Worm (Caenorhabditis elegans) whole organism, early embryonic: ENCODE results near the gene F17E9.2.

Experiments
- B0310.2 ChIP-seq: sonication (generic microtip); optimal IDR thresholded peaks from 2 replicates; lab custom pipeline; 2016; ENCODE audit warnings: mild to moderate bottlenecking, missing genetic modification characterization, missing compliant biosample characterization
- F13C5.2 ChIP-seq: sonication (generic microtip); optimal IDR thresholded peaks from 2 replicates; lab custom pipeline; 2017; ENCODE audit warnings: mild to moderate bottlenecking, missing genetic modification characterization, inconsistent platforms, missing compliant biosample characterization
- aly-1 ChIP-seq: sonication (generic microtip); optimal IDR thresholded peaks from 2 replicates; lab custom pipeline; 2016; ENCODE audit warnings: missing genetic modification characterization, missing compliant biosample characterization
- ama-1 ChIP-seq: fragments of 150-350 bp; optimal IDR thresholded peaks from 2 replicates; lab custom pipeline; 2014
- ceh-13 ChIP-seq: fragments of 200-800 bp; sonication (Bioruptor generic); optimal IDR thresholded peaks from 2 replicates; lab custom pipeline; 2018; ENCODE audit warnings: mild to moderate bottlenecking, missing genetic modification characterization, missing compliant biosample characterization
- ceh-36 ChIP-seq: sonication (generic microtip); optimal IDR thresholded peaks from 2 replicates; lab custom pipeline; 2016; ENCODE audit warnings: missing genetic modification characterization, inconsistent platforms, missing compliant biosample characterization
- ets-7 ChIP-seq: sonication (generic microtip); optimal IDR thresholded peaks from 2 replicates; lab custom pipeline; 2016; ENCODE audit warnings: missing genotype, missing genetic modification characterization, missing compliant biosample characterization
- flt-1 ChIP-seq: fragments of 200-800 bp; sonication (Bioruptor generic); IDR thresholded peaks from 2 replicates; pipeline ENCODE4 v1.3.6; 2022; ENCODE audit warnings: missing genetic modification characterization, missing compliant biosample characterization
- hmbx-1 ChIP-seq: sonication (generic microtip); optimal IDR thresholded peaks from 2 replicates; lab custom pipeline; 2016; ENCODE audit warnings: mild to moderate bottlenecking, missing genetic modification characterization, missing compliant biosample characterization
- hmg-4 ChIP-seq: fragments of 200-800 bp; sonication (Bioruptor generic); optimal IDR thresholded peaks from 2 replicates; lab custom pipeline; 2018; ENCODE audit warnings: mild to moderate bottlenecking, missing genetic modification characterization, missing compliant biosample characterization
- hnd-1 ChIP-seq: sonication (generic microtip); optimal IDR thresholded peaks from 2 replicates; lab custom pipeline; 2016; ENCODE audit warnings: missing genetic modification characterization, missing compliant biosample characterization
- pes-1 ChIP-seq: fragments of 200-800 bp; sonication (Bioruptor generic); IDR thresholded peaks from 2 replicates; pipeline ENCODE4 v1.3.6; 2022; ENCODE audit warnings: missing genetic modification reagents, missing genetic modification characterization, missing compliant biosample characterization
- scrt-1 ChIP-seq: fragments of 200-800 bp; sonication (Bioruptor generic); IDR thresholded peaks from 2 replicates; pipeline ENCODE4 v1.3.6; 2022; ENCODE audit warnings: missing genetic modification characterization, missing compliant biosample characterization
- sea-1 ChIP-seq: fragments of 200-800 bp; sonication (Bioruptor generic); conservative IDR thresholded peaks from 2 replicates; pipeline ENCODE4 v1.3.6; 2022; ENCODE audit warnings: missing genetic modification characterization, missing compliant biosample characterization
- tbx-11 ChIP-seq: fragments of 200-800 bp; sonication (Bioruptor generic); IDR thresholded peaks from 2 replicates; pipeline ENCODE4 v1.3.6; 2022; ENCODE audit warnings: missing genetic modification characterization, missing compliant biosample characterization
- tbx-37 ChIP-seq: fragments of 200-800 bp; sonication (Bioruptor generic); conservative IDR thresholded peaks from 2 replicates; pipeline ENCODE4 v1.3.6; 2022; ENCODE audit warnings: missing genetic modification reagents, missing genetic modification characterization, missing compliant biosample characterization
- tra-4 ChIP-seq: sonication (generic microtip); optimal IDR thresholded peaks from 2 replicates; lab custom pipeline; 2017; ENCODE audit warnings: missing genetic modification characterization, missing compliant biosample characterization

The F17E9.2 gene

DNA sequence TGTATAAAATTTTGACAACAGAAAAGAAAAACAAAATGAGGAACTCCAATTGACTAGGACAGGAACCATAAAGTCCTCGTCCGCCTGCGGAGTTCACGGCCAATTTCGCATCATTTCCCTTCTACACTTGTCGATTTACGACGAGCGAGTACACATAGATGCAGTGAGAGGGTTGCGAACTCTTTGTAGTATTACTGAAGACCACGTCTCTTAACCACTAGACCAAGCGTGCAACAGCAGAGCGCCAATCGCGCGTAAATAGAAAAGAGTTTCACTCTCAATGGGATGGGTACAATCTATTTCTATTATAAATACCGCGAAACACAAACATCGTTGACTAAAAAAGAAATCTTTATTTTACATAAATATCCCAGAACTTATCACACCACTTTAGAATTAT lies 19.7 kb downstream of the F17E9.2 start:
- TF ChIP-seq aly-1 (tag; lab: Kevin White, UChicago) (peak; percentile 91), hnd-1 (tag; lab: Kevin White, UChicago) (peak; percentile 82), ceh-13 (GFP tag; lab: Kevin White, UChicago) (peak; percentile 82), scrt-1 (GFP tag; lab: Robert Waterston, UW) (peak; percentile 93), hmg-4 (peak; percentile 96), tbx-37 (GFP tag; lab: Robert Waterston, UW) (peak; percentile 94), sea-1 (GFP tag; lab: Robert Waterston, UW) (peak; percentile 92), flt-1 (GFP tag; lab: Robert Waterston, UW) (peak; percentile 94), hmbx-1 (tag; lab: Kevin White, UChicago) (peak; percentile 88), ama-1 (no peak), pes-1 (GFP tag; lab: Robert Waterston, UW) (peak; percentile 94), tbx-11 (GFP tag; lab: Robert Waterston, UW) (peak; percentile 88), B0310.2 (tag; lab: Kevin White, UChicago) (peak; percentile 85), ets-7 (tag; lab: Kevin White, UChicago) (peak; percentile 75), F13C5.2 (tag; lab: Kevin White, UChicago) (peak; percentile 92), tra-4 (tag; lab: Kevin White, UChicago) (peak; percentile 84), ceh-36 (peak; percentile 91)

DNA sequence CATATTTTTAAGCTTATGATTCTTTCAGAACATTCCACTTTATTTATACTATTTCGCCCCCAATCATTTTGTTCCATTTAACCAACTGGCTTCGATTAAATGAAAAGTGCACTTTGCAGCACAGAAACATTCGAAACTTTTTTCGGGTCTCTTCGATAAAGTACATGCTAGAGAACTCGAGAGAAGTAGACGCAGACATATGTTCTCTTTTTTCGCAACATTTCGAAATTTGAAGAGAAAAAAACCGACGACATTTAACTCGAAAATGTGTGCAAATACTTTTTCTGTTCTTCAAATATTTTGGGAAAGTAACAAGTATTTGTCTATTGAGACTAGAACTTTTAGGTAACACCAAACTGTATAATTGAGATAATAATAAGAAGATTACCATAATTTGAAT lies 21.2 kb downstream of the F17E9.2 start:
- TF ChIP-seq flt-1 (GFP tag; lab: Robert Waterston, UW) (no peak), B0310.2 (tag; lab: Kevin White, UChicago) (no peak), ama-1 (no peak), ceh-36 (no peak), hnd-1 (tag; lab: Kevin White, UChicago) (no peak), scrt-1 (GFP tag; lab: Robert Waterston, UW) (no peak), sea-1 (GFP tag; lab: Robert Waterston, UW) (no peak), hmbx-1 (tag; lab: Kevin White, UChicago) (no peak), ceh-13 (GFP tag; lab: Kevin White, UChicago) (no peak), pes-1 (GFP tag; lab: Robert Waterston, UW) (no peak), F13C5.2 (tag; lab: Kevin White, UChicago) (no peak), hmg-4 (no peak), tra-4 (tag; lab: Kevin White, UChicago) (no peak), tbx-11 (GFP tag; lab: Robert Waterston, UW) (no peak), aly-1 (tag; lab: Kevin White, UChicago) (no peak), tbx-37 (GFP tag; lab: Robert Waterston, UW) (no peak), ets-7 (tag; lab: Kevin White, UChicago) (no peak)

DNA sequence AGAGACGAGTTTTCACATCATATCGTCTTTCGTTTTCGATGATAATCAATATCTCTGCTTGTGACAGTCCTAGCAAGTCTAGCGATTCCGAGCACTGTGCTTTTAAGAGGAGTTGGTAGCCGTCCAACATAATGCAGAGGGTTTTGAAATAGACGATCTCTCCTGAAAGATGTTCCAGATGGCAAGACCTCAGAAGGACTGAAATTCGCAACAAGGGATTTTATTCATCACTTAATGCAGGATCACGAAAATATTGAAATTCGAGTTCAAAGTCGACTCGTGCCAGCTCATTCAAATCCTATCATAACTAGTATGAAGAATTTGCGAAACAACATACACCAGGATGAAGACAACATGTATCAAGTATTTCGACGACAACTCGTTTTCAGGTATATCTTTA lies 21.8 kb downstream of the F17E9.2 start, which contains the start of gene D2096.7:
Gene D2096.7 (minus strand): TSS at position 130 of the 400 bp plus-strand sequence.
- TF ChIP-seq hmg-4 (no peak), hnd-1 (tag; lab: Kevin White, UChicago) (no peak), hmbx-1 (tag; lab: Kevin White, UChicago) (no peak), ceh-36 (no peak), tbx-37 (GFP tag; lab: Robert Waterston, UW) (no peak), ceh-13 (GFP tag; lab: Kevin White, UChicago) (no peak), flt-1 (GFP tag; lab: Robert Waterston, UW) (no peak), sea-1 (GFP tag; lab: Robert Waterston, UW) (no peak), F13C5.2 (tag; lab: Kevin White, UChicago) (no peak), scrt-1 (GFP tag; lab: Robert Waterston, UW) (no peak)

DNA sequence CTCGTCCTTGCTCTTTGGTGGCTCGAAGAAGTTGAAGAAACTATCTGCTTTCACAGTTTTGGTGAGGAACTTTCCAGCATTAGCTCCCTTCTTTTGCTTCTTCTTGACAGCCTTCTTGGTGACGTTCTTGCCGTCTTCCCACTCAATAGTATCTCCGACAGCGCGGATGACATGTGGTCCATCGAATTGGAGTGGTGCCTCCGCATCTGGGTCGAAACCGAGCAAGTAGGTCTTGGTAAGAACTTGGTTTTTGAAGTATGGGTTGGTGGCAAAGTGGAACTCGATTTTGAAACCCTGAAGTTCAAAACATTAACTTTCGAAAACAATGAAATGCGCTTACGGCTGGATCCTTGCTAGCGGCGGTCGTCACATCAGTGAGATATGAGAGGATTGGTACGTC lies 22.6 kb downstream of the F17E9.2 start:
- TF ChIP-seq ets-7 (tag; lab: Kevin White, UChicago) (no peak), flt-1 (GFP tag; lab: Robert Waterston, UW) (no peak), ama-1 (no peak), scrt-1 (GFP tag; lab: Robert Waterston, UW) (no peak), tra-4 (tag; lab: Kevin White, UChicago) (no peak), ceh-36 (no peak)

DNA sequence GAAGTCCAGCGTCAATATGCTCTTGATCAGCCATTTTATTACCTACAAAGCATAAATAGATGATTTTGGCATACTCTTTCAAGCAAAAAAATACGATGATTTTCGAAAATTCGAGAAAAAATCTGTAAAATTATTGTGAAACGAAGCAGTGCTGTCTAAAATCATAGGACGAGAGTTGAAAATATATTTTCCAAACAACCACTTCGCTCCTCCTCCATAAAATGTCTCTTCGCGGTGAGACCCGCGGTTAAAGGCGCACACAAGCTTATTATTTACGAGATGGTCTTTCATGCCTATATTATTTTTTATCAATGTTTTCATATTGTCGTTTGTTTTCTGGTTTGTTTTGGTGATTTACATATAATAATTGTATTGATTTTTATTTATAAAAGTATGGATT lies 23.6 kb downstream of the F17E9.2 start, which contains the start of gene nap-1:
Gene nap-1 (minus strand): TSS at position 42 of the 400 bp plus-strand sequence.
- no peak for TF ChIP-seq ama-1

DNA sequence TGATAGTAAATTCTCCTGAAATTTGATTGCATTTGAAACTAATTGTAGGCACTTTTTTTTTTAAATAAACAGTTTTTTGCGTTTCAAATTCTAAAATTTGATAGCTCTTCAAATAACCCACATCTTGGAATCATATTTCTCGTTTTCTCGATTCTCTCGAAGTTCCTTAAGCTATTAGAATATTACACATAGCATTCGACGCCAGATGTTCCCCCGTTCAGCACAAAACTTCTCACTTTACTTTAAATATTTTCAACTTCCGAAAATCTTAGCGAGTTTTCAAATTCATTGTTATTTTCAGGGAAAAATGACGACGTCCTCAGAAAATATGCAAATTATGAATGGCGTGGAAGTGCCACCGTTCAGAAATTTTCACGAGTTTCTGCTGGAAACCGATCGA lies 24.0 kb downstream of the F17E9.2 start, which contains the start of gene praf-3:
Gene praf-3 (plus strand): TSS at position 301 of the 400 bp plus-strand sequence.
- TF ChIP-seq hmbx-1 (tag; lab: Kevin White, UChicago) (no peak), ceh-36 (no peak), ceh-13 (GFP tag; lab: Kevin White, UChicago) (no peak), ama-1 (no peak), pes-1 (GFP tag; lab: Robert Waterston, UW) (no peak), aly-1 (tag; lab: Kevin White, UChicago) (no peak), ets-7 (tag; lab: Kevin White, UChicago) (no peak), hnd-1 (tag; lab: Kevin White, UChicago) (no peak), F13C5.2 (tag; lab: Kevin White, UChicago) (no peak), hmg-4 (no peak), flt-1 (GFP tag; lab: Robert Waterston, UW) (no peak), scrt-1 (GFP tag; lab: Robert Waterston, UW) (no peak), tbx-11 (GFP tag; lab: Robert Waterston, UW) (no peak), tra-4 (tag; lab: Kevin White, UChicago) (no peak), B0310.2 (tag; lab: Kevin White, UChicago) (no peak), sea-1 (GFP tag; lab: Robert Waterston, UW) (no peak), tbx-37 (GFP tag; lab: Robert Waterston, UW) (no peak)

DNA sequence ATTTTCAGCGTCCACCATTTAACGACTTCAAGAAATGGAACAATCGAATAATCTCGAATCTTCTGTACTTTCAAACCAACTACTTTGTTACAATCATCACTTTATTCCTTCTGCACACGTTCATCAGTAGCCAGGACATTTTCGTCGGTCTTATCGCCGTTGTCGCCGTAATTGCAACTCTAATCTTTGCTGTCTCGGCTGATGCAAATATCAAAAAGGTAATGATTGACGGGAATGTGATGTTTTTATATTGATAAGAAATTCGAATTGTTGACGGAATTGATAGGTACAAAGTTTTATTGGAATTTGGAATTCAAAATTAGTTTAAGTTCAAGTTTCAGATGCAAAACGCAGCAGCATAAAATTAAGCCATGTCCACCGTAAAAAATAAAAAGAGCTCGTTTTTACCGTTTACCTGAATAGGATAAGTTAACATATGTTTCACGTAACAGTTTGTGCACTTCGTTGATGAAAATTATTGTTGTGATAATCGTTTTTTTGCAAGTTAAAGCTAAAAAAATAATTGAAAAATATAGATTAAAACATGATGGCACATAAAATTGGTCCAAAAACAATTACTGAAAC lies 24.7 kb downstream of the F17E9.2 start:
- TF ChIP-seq hmbx-1 (tag; lab: Kevin White, UChicago) (no peak), flt-1 (GFP tag; lab: Robert Waterston, UW) (no peak), hmg-4 (no peak), pes-1 (GFP tag; lab: Robert Waterston, UW) (no peak), F13C5.2 (tag; lab: Kevin White, UChicago) (no peak), hnd-1 (tag; lab: Kevin White, UChicago) (no peak), ceh-36 (no peak)
